Fruit fly (Drosophila melanogaster) Kc167 (cell line): ENCODE results near the gene CG46456.

Source experiments
- Myc ChIP-seq: fragments of >200 bp; optimal IDR thresholded peaks from 2 replicates; lab custom pipeline; 2017; ENCODE audit warnings: missing external identifiers
- Sin3A ChIP-seq: fragments of >200 bp; optimal IDR thresholded peaks from 2 replicates; lab custom pipeline; 2018; ENCODE audit warnings: missing external identifiers
- h ChIP-seq: fragments of >200 bp; optimal IDR thresholded peaks from 3 replicates; lab custom pipeline; 2018; ENCODE audit warnings: missing external identifiers
- insv ChIP-seq: fragments of >200 bp; optimal IDR thresholded peaks from 3 replicates; lab custom pipeline; 2018; ENCODE audit warnings: missing external identifiers
- psq ChIP-seq: fragments of >200 bp; optimal IDR thresholded peaks from 2 replicates; lab custom pipeline; 2017; ENCODE audit warnings: missing external identifiers
- ttk ChIP-seq: sonication (Bioruptor generic); optimal IDR thresholded peaks from 2 replicates; lab custom pipeline; 2017; ENCODE audit warnings: missing external identifiers

The CG46456 gene

dm6 chr3L:5356050-5356967, 1.2 kb upstream of the CG46456 start:
- TF ChIP-seq Sin3A (lab: Kevin White, UChicago) (no peak), Myc (lab: Kevin White, UChicago) (no peak), psq (lab: Kevin White, UChicago) (no peak), ttk (lab: Kevin White, UChicago) (no peak), h (lab: Kevin White, UChicago) (no peak), insv (no peak)

- no peak for TF ChIP-seq insv
- TF ChIP-seq psq (lab: Kevin White, UChicago), result no peak
- no peak for TF ChIP-seq Myc (lab: Kevin White, UChicago)
- TF ChIP-seq ttk (lab: Kevin White, UChicago), result no peak
Observed at dm6 chr3L:5355823-5356049, 590 bp upstream of the CG46456 start, which contains the start of gene lama. lama (minus strand) TSS chr3L:5355923.

dm6 chr3L:5354472-5354871, 674 bp downstream of the CG46456 start:
- TF ChIP-seq h (lab: Kevin White, UChicago) (no peak), psq (lab: Kevin White, UChicago) (no peak), insv (no peak), ttk (lab: Kevin White, UChicago) (no peak), Myc (lab: Kevin White, UChicago) (no peak), Sin3A (lab: Kevin White, UChicago) (no peak)

dm6 chr3L:5353484-5354056, 1.6 kb downstream of the CG46456 start:
- TF ChIP-seq Sin3A (lab: Kevin White, UChicago), result no peak
- TF ChIP-seq insv, result no peak
- no peak for TF ChIP-seq ttk (lab: Kevin White, UChicago)
- TF ChIP-seq psq (lab: Kevin White, UChicago), result no peak
- no peak for TF ChIP-seq Myc (lab: Kevin White, UChicago)
- TF ChIP-seq h (lab: Kevin White, UChicago), result no peak

- TF ChIP-seq psq (lab: Kevin White, UChicago) (no peak), h (lab: Kevin White, UChicago) (no peak), ttk (lab: Kevin White, UChicago) (no peak), insv (no peak), Sin3A (lab: Kevin White, UChicago) (no peak)
Observed at dm6 chr3L:5352684-5353322, 2.3 kb downstream of the CG46456 start.

dm6 chr3L:5351348-5351850, 3.7 kb downstream of the CG46456 start:
- TF ChIP-seq ttk (lab: Kevin White, UChicago), result no peak
- no peak for TF ChIP-seq psq (lab: Kevin White, UChicago)
- TF ChIP-seq Sin3A (lab: Kevin White, UChicago), result no peak
- no peak for TF ChIP-seq insv
- no peak for TF ChIP-seq Myc (lab: Kevin White, UChicago)
- no peak for TF ChIP-seq h (lab: Kevin White, UChicago)

- TF ChIP-seq ttk (lab: Kevin White, UChicago), result no peak
- TF ChIP-seq Sin3A (lab: Kevin White, UChicago), result no peak
- no peak for TF ChIP-seq insv
- TF ChIP-seq h (lab: Kevin White, UChicago), result no peak
- TF ChIP-seq Myc (lab: Kevin White, UChicago), result no peak
- TF ChIP-seq psq (lab: Kevin White, UChicago), result no peak
Observed at dm6 chr3L:5349751-5350310, 5.3 kb downstream of the CG46456 start.

dm6 chr3L:5348987-5349386, 6.2 kb downstream of the CG46456 start:
- no peak for TF ChIP-seq psq (lab: Kevin White, UChicago)
- no peak for TF ChIP-seq h (lab: Kevin White, UChicago)
- TF ChIP-seq Sin3A (lab: Kevin White, UChicago), result no peak
- TF ChIP-seq Myc (lab: Kevin White, UChicago), result no peak
- TF ChIP-seq ttk (lab: Kevin White, UChicago), result no peak
- no peak for TF ChIP-seq insv

- TF ChIP-seq ttk (lab: Kevin White, UChicago), result no peak
- TF ChIP-seq Sin3A (lab: Kevin White, UChicago), result no peak
- TF ChIP-seq h (lab: Kevin White, UChicago), result no peak
Observed at dm6 chr3L:5342909-5343710, 12.0 kb downstream of the CG46456 start.

- TF ChIP-seq ttk (lab: Kevin White, UChicago), result no peak
- no peak for TF ChIP-seq Myc (lab: Kevin White, UChicago)
- no peak for TF ChIP-seq h (lab: Kevin White, UChicago)
- TF ChIP-seq psq (lab: Kevin White, UChicago), result no peak
Observed at dm6 chr3L:5341770-5342318, 13.3 kb downstream of the CG46456 start.
